Fruit fly (Drosophila melanogaster): ENCODE measurements around the gene FoxK.
A peak's percentile ranks its signal among the peaks of the same experiment; 100 is the strongest.

FoxK gene

dm6 chr3L:11096195-11096908, 24.2 kb downstream of the FoxK start, which contains the start of the genes CG46439, Iyd and CG33947 (continued):
- peak; percentile 23 for TF ChIP-seq CTCF (GFP tag; optimal IDR thresholded peaks at IDR 0.05)
- no peak for TF ChIP-seq Xbp1 (GFP tag; optimal IDR thresholded peaks at IDR 0.05)
- peak; percentile 18 for TF ChIP-seq CG11504 (tag; optimal IDR thresholded peaks at IDR 0.05)
- peak; percentile 4; the same call in 1 of the 3 replicates for TF ChIP-seq ci (GFP tag; IDR thresholded peaks at IDR 0.05)
- no peak for TF ChIP-seq ranshi (GFP tag; IDR thresholded peaks at IDR 0.05)
- no peak for TF ChIP-seq CG12236 (GFP tag; optimal IDR thresholded peaks at IDR 0.05)
- TF ChIP-seq CG12219 (GFP tag; optimal IDR thresholded peaks at IDR 0.05), result no peak
- TF ChIP-seq Meics (GFP tag; optimal IDR thresholded peaks at IDR 0.05), result no peak
- no peak for TF ChIP-seq CG3847 (GFP tag; IDR thresholded peaks at IDR 0.05)
- peak; percentile 82 for TF ChIP-seq sens (GFP tag)
- TF ChIP-seq Sry-β (GFP tag; optimal IDR thresholded peaks at IDR 0.05), result no peak
- no peak for TF ChIP-seq D19B (GFP tag; optimal IDR thresholded peaks at IDR 0.05)
- no peak for TF ChIP-seq Sox102F (GFP tag; optimal IDR thresholded peaks at IDR 0.05)
- peak; percentile 56; the same call in 2 of the 3 replicates for TF ChIP-seq CG34224 (GFP tag; IDR thresholded peaks at IDR 0.05; ENCODE audit: partially characterized antibody)
- no peak for TF ChIP-seq ham (GFP tag; IDR thresholded peaks at IDR 0.05)
- TF ChIP-seq Ada2b (GFP tag; IDR thresholded peaks at IDR 0.05), result no peak
- no peak for TF ChIP-seq CG17328 (GFP tag; IDR thresholded peaks at IDR 0.05)
- TF ChIP-seq gt (GFP tag; IDR thresholded peaks at IDR 0.05), result no peak
- TF ChIP-seq CG11247 (GFP tag; IDR thresholded peaks at IDR 0.05), result no peak
- peak; percentile 5 for TF ChIP-seq CG2712 (tag; optimal IDR thresholded peaks at IDR 0.05)
- no peak for TF ChIP-seq CG31441 (GFP tag; IDR thresholded peaks at IDR 0.05)
- TF ChIP-seq CG14710 (tag; optimal IDR thresholded peaks at IDR 0.05), result no peak
- no peak for TF ChIP-seq CG8924 (tag; optimal IDR thresholded peaks at IDR 0.05)
- TF ChIP-seq CG15514 (GFP tag; optimal IDR thresholded peaks at IDR 0.05), result peak; percentile 71
- TF ChIP-seq CG18476 (GFP tag; optimal IDR thresholded peaks at IDR 0.05), result no peak
- TF ChIP-seq dmrt11E (tag; optimal IDR thresholded peaks at IDR 0.05), result no peak
- TF ChIP-seq Pdp1 (GFP tag; optimal IDR thresholded peaks at IDR 0.05), result peak in 1 of 2 experiments; percentile 87
- peak; percentile 40; the same call in 1 of the 2 replicates for TF ChIP-seq unc-4 (GFP tag; IDR thresholded peaks at IDR 0.05; ENCODE audit: partially characterized antibody)
- peak; percentile 22; the same call in 1 of the 2 replicates for TF ChIP-seq Scr (GFP tag; IDR thresholded peaks at IDR 0.05; ENCODE audit: partially characterized antibody)
- TF ChIP-seq cad (GFP tag; optimal IDR thresholded peaks at IDR 0.05), result no peak
- TF ChIP-seq jing (GFP tag; optimal IDR thresholded peaks at IDR 0.05), result no peak
- TF ChIP-seq slp2 (GFP tag; optimal IDR thresholded peaks at IDR 0.05), result no peak
- TF ChIP-seq sna (GFP tag; IDR thresholded peaks at IDR 0.05; ENCODE audit: partially characterized antibody), result peak; percentile 54
- TF ChIP-seq CG17829 (tag; optimal IDR thresholded peaks at IDR 0.05), result peak; percentile 29
- TF ChIP-seq Dip3 (GFP tag; optimal IDR thresholded peaks at IDR 0.05), result no peak
- TF ChIP-seq CG4328 (GFP tag; optimal IDR thresholded peaks at IDR 0.05), result no peak
- TF ChIP-seq lab (GFP tag; optimal IDR thresholded peaks at IDR 0.05), result peak; percentile 35
- TF ChIP-seq CG17385 (GFP tag; optimal IDR thresholded peaks at IDR 0.05), result peak; percentile 80
- peak; percentile 58 for TF ChIP-seq Hand (GFP tag; optimal IDR thresholded peaks at IDR 0.05)
- peak; percentile 42; the same call in 1 of the 2 replicates for TF ChIP-seq CG32532 (GFP tag; IDR thresholded peaks at IDR 0.05)
- no peak for TF ChIP-seq phol (tag; optimal IDR thresholded peaks at IDR 0.05)
- TF ChIP-seq CG18262 (tag; optimal IDR thresholded peaks at IDR 0.05), result no peak
- TF ChIP-seq tgo (GFP tag; IDR thresholded peaks at IDR 0.05), result no peak
- peak; percentile 46 for TF ChIP-seq CG12659 (GFP tag; optimal IDR thresholded peaks at IDR 0.05)
- TF ChIP-seq CG1792 (GFP tag; optimal IDR thresholded peaks at IDR 0.05), result no peak
- TF ChIP-seq dm (GFP tag; optimal IDR thresholded peaks at IDR 0.05), result no peak
- no peak for TF ChIP-seq gsb (GFP tag; IDR thresholded peaks at IDR 0.05)
- peak; percentile 70 to 93 for TF ChIP-seq crp (GFP tag; optimal IDR thresholded peaks at IDR 0.05)
- peak; percentile 13 for TF ChIP-seq HmgZ (tag; optimal IDR thresholded peaks at IDR 0.05)
- TF ChIP-seq CG10959 (GFP tag; IDR thresholded peaks at IDR 0.05), result no peak
